Fruit fly (Drosophila melanogaster) whole organism, pupa: ENCODE results near the gene CG43220.
A peak's percentile ranks its signal among the peaks of the same experiment; 100 is the strongest.

ENCODE experiments used
- CG10348 ChIP-seq: fragments of 200-800 bp; sonication (Bioruptor generic); IDR thresholded peaks from 2 replicates; pipeline ENCODE4 v1.3.6; 2022; ENCODE audit warnings: missing biosample characterization, missing genetic modification characterization
- CG12605 ChIP-seq: fragments of 200-800 bp; sonication (Bioruptor generic); IDR thresholded peaks from 2 replicates; pipeline ENCODE4 v1.3.6; 2022; ENCODE audit warnings: missing biosample characterization, missing genetic modification characterization
- CG13204 ChIP-seq: fragments of 200-800 bp; sonication (Bioruptor generic); optimal IDR thresholded peaks from 2 replicates; lab custom pipeline; 2018; ENCODE audit warnings: missing biosample characterization, mild to moderate bottlenecking, missing genetic modification characterization, moderate library complexity
- CG14655 ChIP-seq: fragments of 200-800 bp; sonication (Bioruptor generic); optimal IDR thresholded peaks from 3 replicates; lab custom pipeline; 2017; ENCODE audit warnings: mild to moderate bottlenecking, missing biosample characterization, missing genetic modification reagents, missing genetic modification characterization
- CG15710 ChIP-seq: fragments of 200-800 bp; sonication (Bioruptor generic); optimal IDR thresholded peaks from 2 replicates; lab custom pipeline; 2018; ENCODE audit warnings: missing biosample characterization, mild to moderate bottlenecking, missing genetic modification characterization, moderate library complexity
- CG17806 ChIP-seq: fragments of 200-800 bp; sonication (Bioruptor generic); optimal IDR thresholded peaks from 2 replicates; lab custom pipeline; 2018; ENCODE audit warnings: missing biosample characterization, mild to moderate bottlenecking, missing genetic modification characterization, moderate library complexity
- CG32121 ChIP-seq: fragments of 200-800 bp; sonication (Bioruptor generic); IDR thresholded peaks from 2 replicates; pipeline ENCODE4 v1.3.6; 2022; ENCODE audit warnings: missing biosample characterization, missing genetic modification characterization
- CG34367 ChIP-seq: fragments of 200-800 bp; sonication (Bioruptor generic); optimal IDR thresholded peaks from 2 replicates; lab custom pipeline; 2018; ENCODE audit warnings: missing biosample characterization, mild to moderate bottlenecking, missing genetic modification characterization
- CG4496 ChIP-seq: fragments of 200-800 bp; sonication (Bioruptor generic); IDR thresholded peaks from 3 replicates; pipeline ENCODE4 v1.3.6; 2022; ENCODE audit warnings: missing biosample characterization, missing genetic modification characterization
- CG8159 ChIP-seq: fragments of 200-800 bp; sonication (Bioruptor generic); optimal IDR thresholded peaks from 3 replicates; lab custom pipeline; 2018; ENCODE audit warnings: missing biosample characterization, mild to moderate bottlenecking, missing genetic modification characterization, moderate library complexity
- CG8301 ChIP-seq: fragments of 200-800 bp; sonication (Bioruptor generic); optimal IDR thresholded peaks from 2 replicates; lab custom pipeline; 2018; ENCODE audit warnings: missing biosample characterization, mild to moderate bottlenecking, missing genetic modification characterization
- CG9948 ChIP-seq: fragments of 200-800 bp; sonication (Bioruptor generic); optimal IDR thresholded peaks from 2 replicates; lab custom pipeline; 2018; ENCODE audit warnings: missing biosample characterization, mild to moderate bottlenecking, missing genetic modification characterization, moderate library complexity
- D1 ChIP-seq: fragments of 200-800 bp; sonication (Bioruptor generic); optimal IDR thresholded peaks from 2 replicates; lab custom pipeline; 2018; ENCODE audit warnings: missing biosample characterization, mild to moderate bottlenecking, missing genetic modification characterization, moderate library complexity
- EcR ChIP-seq: fragments of 200-800 bp; sonication (Bioruptor generic); optimal IDR thresholded peaks from 3 replicates; lab custom pipeline; 2019; ENCODE audit warnings: missing biosample characterization, missing genetic modification characterization, mild to moderate bottlenecking, moderate library complexity, missing genetic modification reagents
- Ets98B ChIP-seq: fragments of 200-800 bp; sonication (Bioruptor generic); IDR thresholded peaks from 2 replicates; pipeline ENCODE4 v1.3.6; 2022; ENCODE audit warnings: missing biosample characterization, missing genetic modification characterization
- Pif1A ChIP-seq: fragments of 200-800 bp; sonication (Bioruptor generic); optimal IDR thresholded peaks from 3 replicates; lab custom pipeline; 2016; ENCODE audit warnings: missing biosample characterization, missing genetic modification characterization
- Pif1B ChIP-seq: fragments of 200-800 bp; sonication (Bioruptor generic); optimal IDR thresholded peaks from 3 replicates; lab custom pipeline; 2016; ENCODE audit warnings: missing biosample characterization, missing genetic modification characterization
- Snoo ChIP-seq: fragments of 200-800 bp; sonication (Bioruptor generic); optimal IDR thresholded peaks from 3 replicates; lab custom pipeline; 2017; ENCODE audit warnings: missing biosample characterization, mild to moderate bottlenecking, missing genetic modification characterization, inconsistent platforms
- fd96Ca ChIP-seq: fragments of 200-800 bp; sonication (Bioruptor generic); IDR thresholded peaks from 3 replicates; pipeline ENCODE4 v1.3.6; 2022; ENCODE audit warnings: missing biosample characterization, missing genetic modification characterization
- gl ChIP-seq: fragments of 200-800 bp; sonication (Bioruptor generic); optimal IDR thresholded peaks from 2 replicates; lab custom pipeline; 2018; ENCODE audit warnings: missing biosample characterization, mild to moderate bottlenecking, missing genetic modification characterization
- rn ChIP-seq: fragments of 200-800 bp; sonication (Bioruptor generic); IDR thresholded peaks from 2 replicates; pipeline ENCODE4 v1.3.6; 2022; ENCODE audit warnings: missing biosample characterization, missing genetic modification characterization

Gene CG43220

DNA sequence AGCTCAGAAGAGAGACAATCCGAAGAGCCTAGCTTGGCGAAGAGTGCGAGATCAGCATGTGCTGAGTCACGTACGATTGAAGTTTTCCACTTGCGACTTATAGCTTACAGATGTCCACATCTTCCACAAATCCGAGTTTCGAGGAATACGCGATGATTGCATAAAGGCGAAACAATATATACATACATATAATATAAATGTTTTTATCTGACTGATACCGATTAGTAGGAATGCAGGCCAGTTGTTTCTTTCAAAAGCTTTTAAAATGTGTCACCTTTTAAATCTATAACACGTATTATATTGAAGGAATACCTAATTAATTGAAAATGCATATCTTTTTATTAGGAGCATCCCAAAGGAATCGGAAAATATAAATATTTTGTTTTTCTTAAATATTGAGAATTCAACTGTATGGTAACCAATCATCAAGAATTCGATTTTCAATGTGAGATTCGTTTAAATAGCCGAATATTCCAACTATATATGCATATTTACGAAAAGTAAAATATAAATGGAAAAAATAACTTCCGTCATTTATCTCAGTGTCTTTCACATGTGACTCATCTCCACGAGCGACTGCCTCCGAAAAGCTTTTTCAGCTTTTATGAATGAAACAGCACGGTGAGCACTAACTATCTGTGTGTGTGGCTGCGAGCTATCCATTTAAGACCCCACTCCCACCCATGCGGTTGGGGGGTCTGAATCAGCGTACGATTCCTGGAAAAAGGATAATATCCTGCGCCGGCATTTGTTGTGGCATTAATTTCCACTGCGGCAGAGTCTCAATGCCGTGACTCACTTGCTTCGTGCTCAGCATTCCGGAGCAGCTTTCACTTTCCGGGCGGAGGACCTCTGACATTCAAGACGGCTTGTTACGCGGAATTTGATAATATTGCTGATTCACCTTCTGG lies 35.6 kb upstream of the CG43220 start:
- TF ChIP-seq Ets98B (GFP tag; lab: Robert Waterston, UW): no peak; the same call in 1 of the 2 replicates
- peak; percentile 69 for TF ChIP-seq CG14655 (GFP tag; lab: Kevin White, UChicago)
- peak; percentile 60 for TF ChIP-seq Snoo (tag; lab: Kevin White, UChicago)
- TF ChIP-seq CG15710 (tag; lab: Kevin White, UChicago): peak; percentile 63
- TF ChIP-seq CG17806: peak; percentile 74
- TF ChIP-seq CG10348 (GFP tag; lab: Robert Waterston, UW): no peak
- peak; percentile 59 for TF ChIP-seq CG9948 (tag; lab: Kevin White, UChicago)
- TF ChIP-seq Pif1A (GFP tag; lab: Kevin White, UChicago): peak; percentile 59
- no peak for TF ChIP-seq CG13204 (GFP tag; lab: Kevin White, UChicago)
- TF ChIP-seq CG32121 (GFP tag; lab: Robert Waterston, UW): peak; percentile 73
- TF ChIP-seq CG4496 (GFP tag; lab: Robert Waterston, UW): peak; percentile 78
- TF ChIP-seq CG34367: peak; percentile 36
- TF ChIP-seq fd96Ca (GFP tag; lab: Robert Waterston, UW): no peak
- no peak for TF ChIP-seq rn
- no peak for TF ChIP-seq EcR (GFP tag; lab: Kevin White, UChicago)
- TF ChIP-seq Pif1B (GFP tag; lab: Kevin White, UChicago): peak; percentile 58
- peak; percentile 52 for TF ChIP-seq D1 (tag; lab: Kevin White, UChicago)
- peak; percentile 12 for TF ChIP-seq gl (tag; lab: Kevin White, UChicago)
- peak; percentile 80 for TF ChIP-seq CG8159 (tag; lab: Kevin White, UChicago)
- TF ChIP-seq CG8301 (tag; lab: Kevin White, UChicago): peak; percentile 64
- TF ChIP-seq CG12605 (GFP tag; lab: Robert Waterston, UW): peak; percentile 13; the same call in 1 of the 2 replicates

DNA sequence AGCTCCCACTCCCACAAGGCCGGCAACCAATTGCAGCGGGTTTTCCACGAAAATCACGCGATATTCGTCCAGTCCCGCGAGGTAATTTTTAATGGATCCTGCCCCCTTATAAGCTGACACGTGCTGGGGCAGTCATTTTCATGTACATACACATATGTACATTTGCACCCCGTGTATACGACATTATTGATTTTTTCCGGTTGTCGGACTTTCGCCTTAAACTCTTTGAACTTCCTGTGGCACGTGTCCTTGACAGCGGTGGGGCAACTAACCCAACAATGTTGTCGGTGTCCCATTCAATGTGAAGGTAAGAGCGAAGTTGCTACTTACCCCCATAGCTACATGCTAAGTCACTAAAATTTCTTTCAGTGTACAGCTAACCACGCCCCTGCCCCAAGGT lies 34.3 kb upstream of the CG43220 start:
- TF ChIP-seq fd96Ca (GFP tag; lab: Robert Waterston, UW) (no peak), CG17806 (no peak), CG10348 (GFP tag; lab: Robert Waterston, UW) (no peak), CG13204 (GFP tag; lab: Kevin White, UChicago) (no peak), Ets98B (GFP tag; lab: Robert Waterston, UW) (no peak), rn (no peak), D1 (tag; lab: Kevin White, UChicago) (no peak), CG34367 (no peak), CG8159 (tag; lab: Kevin White, UChicago) (no peak), Pif1A (GFP tag; lab: Kevin White, UChicago) (no peak), CG12605 (GFP tag; lab: Robert Waterston, UW) (no peak), CG4496 (GFP tag; lab: Robert Waterston, UW) (no peak), CG14655 (GFP tag; lab: Kevin White, UChicago) (no peak), Pif1B (GFP tag; lab: Kevin White, UChicago) (no peak), CG32121 (GFP tag; lab: Robert Waterston, UW) (no peak), gl (tag; lab: Kevin White, UChicago) (no peak), CG9948 (tag; lab: Kevin White, UChicago) (no peak), CG8301 (tag; lab: Kevin White, UChicago) (no peak), CG15710 (tag; lab: Kevin White, UChicago) (no peak), EcR (GFP tag; lab: Kevin White, UChicago) (no peak)

dm6 chr2L:17452624-17453023 lies 33.7 kb upstream of the CG43220 start, which contains the start of gene CG5050:
Gene CG5050, plus strand, starts transcription at chr2L:17452924.
- TF ChIP-seq CG10348 (GFP tag; lab: Robert Waterston, UW): no peak

DNA sequence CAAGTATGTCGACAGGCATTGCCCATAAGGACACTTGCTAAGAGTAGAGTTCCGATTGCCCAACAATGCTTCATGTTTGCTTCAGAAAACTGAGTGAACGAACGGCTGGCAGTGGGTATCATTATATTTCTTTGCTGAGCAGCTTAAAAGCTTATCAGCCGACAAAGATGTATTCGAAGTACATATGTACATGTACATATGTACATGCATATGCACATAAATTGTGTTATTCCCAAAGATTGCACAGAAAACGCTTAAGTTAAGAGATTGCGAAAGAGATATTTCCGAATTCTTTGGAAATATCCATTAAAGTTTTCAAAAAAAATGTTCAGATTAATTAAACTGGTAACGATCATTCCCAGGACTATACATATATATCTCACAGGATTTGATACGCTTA lies 30.5 kb upstream of the CG43220 start, which contains the start of gene SPH93:
TSS of gene SPH93 (minus strand) at position 101 of the 400 bp plus-strand sequence.
- TF ChIP-seq CG12605 (GFP tag; lab: Robert Waterston, UW) (no peak), CG14655 (GFP tag; lab: Kevin White, UChicago) (no peak), D1 (tag; lab: Kevin White, UChicago) (no peak), fd96Ca (GFP tag; lab: Robert Waterston, UW) (no peak), Ets98B (GFP tag; lab: Robert Waterston, UW) (no peak), Snoo (tag; lab: Kevin White, UChicago) (no peak), rn (no peak), CG34367 (no peak), gl (tag; lab: Kevin White, UChicago) (no peak)
- TF ChIP-seq, all 21 proteins: peak for 0

- no peak for TF ChIP-seq CG14655 (GFP tag; lab: Kevin White, UChicago)
- TF ChIP-seq, all 21 proteins: peak for 0
Measured at dm6 chr2L:17457944-17458343, 28.4 kb upstream of the CG43220 start, which contains the start of gene CG18563. Gene CG18563, minus strand, starts transcription at chr2L:17458044.
